Fruit fly (Drosophila melanogaster) S2 (cell line): Measurements from ENCODE around the gene CG9760.

ENCODE experiments used
- CG8478 ChIP-seq: fragments of >200 bp; optimal IDR thresholded peaks from 2 replicates; lab custom pipeline; 2018
- CTCF ChIP-seq, 2 experiments: fragments of >200 bp; optimal IDR thresholded peaks; 2 replicates each; lab custom pipeline; 2018

DNA sequence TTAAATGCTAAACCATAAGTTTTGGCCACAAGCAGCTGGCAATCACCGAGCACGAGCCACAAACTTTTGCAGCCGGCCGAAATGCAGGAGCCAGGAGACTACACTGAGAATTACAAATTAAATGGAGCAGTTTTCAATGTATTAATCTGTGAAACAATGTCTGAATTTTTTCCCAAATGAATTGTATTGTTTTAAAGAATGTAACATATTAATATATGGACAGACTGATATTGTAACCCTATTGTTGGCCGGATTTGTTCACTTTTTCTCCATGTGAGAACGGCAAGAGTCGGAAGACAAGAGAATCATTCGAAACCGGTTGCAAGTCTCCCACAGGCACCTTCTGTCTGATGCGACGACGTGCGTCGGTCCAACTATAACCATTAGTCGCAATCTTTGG lies 48.4 kb downstream of the CG9760 start:
- TF ChIP-seq CG8478 (lab: Kevin White, UChicago) (no peak), CTCF (optimal IDR thresholded peaks at IDR 0.05; lab: Kevin White, UChicago) (no peak)
